Fruit fly (Drosophila melanogaster) whole organism, embryonic: ENCODE data around the gene CG44037.
A peak's percentile ranks its signal among the peaks of the same experiment; 100 is the strongest.

Experiments
- Atf3 ChIP-seq: fragments of 200-800 bp; sonication (Bioruptor generic); optimal IDR thresholded peaks from 3 replicates; lab custom pipeline; 2016; ENCODE audit warnings: missing biosample characterization, missing genetic modification characterization
- CG10462 ChIP-seq: fragments of 200-800 bp; sonication (Bioruptor generic); optimal IDR thresholded peaks from 2 replicates; lab custom pipeline; 2016; ENCODE audit warnings: missing biosample characterization, missing genetic modification characterization
- CG10543 ChIP-seq: fragments of 200-800 bp; sonication (Bioruptor generic); optimal IDR thresholded peaks from 3 replicates; lab custom pipeline; 2017; ENCODE audit warnings: missing biosample characterization, mild to moderate bottlenecking, missing genetic modification characterization, moderate library complexity
- CG10959 ChIP-seq: fragments of 200-800 bp; sonication (Bioruptor generic); IDR thresholded peaks from 2 replicates; pipeline ENCODE4 v1.3.6; 2022; ENCODE audit warnings: missing biosample characterization, missing genetic modification characterization
- CG10979 ChIP-seq: fragments of 200-800 bp; sonication (Bioruptor generic); optimal IDR thresholded peaks from 2 replicates; lab custom pipeline; 2018; ENCODE audit warnings: missing biosample characterization, mild to moderate bottlenecking, missing genetic modification characterization, moderate library complexity
- CG11398 ChIP-seq: fragments of 200-800 bp; sonication (Bioruptor generic); optimal IDR thresholded peaks from 2 replicates; lab custom pipeline; 2016; ENCODE audit warnings: missing biosample characterization, missing genetic modification characterization
- CG11504 ChIP-seq: fragments of 200-800 bp; sonication (Bioruptor generic); optimal IDR thresholded peaks from 3 replicates; lab custom pipeline; 2019; ENCODE audit warnings: missing biosample characterization, mild to moderate bottlenecking, missing genetic modification characterization, moderate library complexity
- CG12391 ChIP-seq: fragments of 200-800 bp; sonication (Bioruptor generic); optimal IDR thresholded peaks from 3 replicates; lab custom pipeline; 2018; ENCODE audit warnings: missing biosample characterization, mild to moderate bottlenecking, missing genetic modification characterization, moderate library complexity
- CG13296 ChIP-seq: fragments of 200-800 bp; sonication (Bioruptor generic); optimal IDR thresholded peaks from 3 replicates; lab custom pipeline; 2018; ENCODE audit warnings: missing biosample characterization, mild to moderate bottlenecking, missing genetic modification characterization
- CG1529 ChIP-seq: fragments of 200-800 bp; sonication (Bioruptor generic); optimal IDR thresholded peaks from 3 replicates; lab custom pipeline; 2018; ENCODE audit warnings: missing biosample characterization, missing genetic modification characterization
- CG15601 ChIP-seq: fragments of 200-800 bp; sonication (Bioruptor generic); optimal IDR thresholded peaks from 3 replicates; lab custom pipeline; 2019; ENCODE audit warnings: missing biosample characterization, mild to moderate bottlenecking, missing genetic modification characterization, moderate library complexity
- CG15696 ChIP-seq: fragments of 200-800 bp; sonication (Bioruptor generic); optimal IDR thresholded peaks from 2 replicates; lab custom pipeline; 2019; ENCODE audit warnings: missing biosample characterization, mild to moderate bottlenecking, missing genetic modification characterization, moderate library complexity
- CG16779 ChIP-seq: fragments of 200-800 bp; sonication (Bioruptor generic); IDR thresholded peaks from 2 replicates; pipeline ENCODE4 v1.3.6; 2022; ENCODE audit warnings: missing biosample characterization, missing genetic modification characterization
- CG16813 ChIP-seq: fragments of 200-800 bp; sonication (Bioruptor generic); IDR thresholded peaks from 3 replicates; pipeline ENCODE4 v1.3.6; 2022; ENCODE audit warnings: missing biosample characterization, missing genetic modification characterization; ENCODE audit not compliant: partially characterized antibody
- CG16863 ChIP-seq: fragments of 200-800 bp; sonication (Bioruptor generic); optimal IDR thresholded peaks from 3 replicates; lab custom pipeline; 2016; ENCODE audit warnings: missing biosample characterization, missing genetic modification characterization
- CG17359 ChIP-seq: fragments of 200-800 bp; sonication (Bioruptor generic); optimal IDR thresholded peaks from 3 replicates; lab custom pipeline; 2018; ENCODE audit warnings: missing biosample characterization, mild to moderate bottlenecking, missing genetic modification characterization, moderate library complexity
- CG18011 ChIP-seq: fragments of 200-800 bp; sonication (Bioruptor generic); optimal IDR thresholded peaks from 2 replicates; lab custom pipeline; 2017; ENCODE audit warnings: missing biosample characterization, missing genetic modification characterization, mild to moderate bottlenecking, moderate library complexity, missing genotype
- CG2678 ChIP-seq: fragments of 200-800 bp; sonication (Bioruptor generic); optimal IDR thresholded peaks from 3 replicates; lab custom pipeline; 2019; ENCODE audit warnings: missing biosample characterization, mild to moderate bottlenecking, missing genetic modification characterization, moderate library complexity
- CG30020 ChIP-seq: fragments of 200-800 bp; optimal IDR thresholded peaks from 2 replicates; lab custom pipeline; 2019; ENCODE audit warnings: missing biosample characterization, mild to moderate bottlenecking, missing genetic modification characterization, moderate library complexity
- CG34376 ChIP-seq: fragments of 200-800 bp; sonication (Bioruptor generic); optimal IDR thresholded peaks from 2 replicates; lab custom pipeline; 2018; ENCODE audit warnings: missing biosample characterization, mild to moderate bottlenecking, missing genetic modification characterization
- CG8944 ChIP-seq: fragments of 200-800 bp; sonication (Bioruptor generic); optimal IDR thresholded peaks from 3 replicates; lab custom pipeline; 2016; ENCODE audit warnings: missing biosample characterization, missing genetic modification characterization
- CG9797 ChIP-seq: fragments of 200-800 bp; sonication (Bioruptor generic); optimal IDR thresholded peaks from 3 replicates; lab custom pipeline; 2018; ENCODE audit warnings: missing biosample characterization, mild to moderate bottlenecking, missing genetic modification characterization
- E2f1 ChIP-seq: fragments of 200-800 bp; sonication (Bioruptor generic); IDR thresholded peaks from 2 replicates; pipeline ENCODE4 v1.3.6; 2022; ENCODE audit warnings: missing biosample characterization, missing genetic modification characterization
- Ets97D ChIP-seq: fragments of 200-800 bp; sonication (Bioruptor generic); optimal IDR thresholded peaks from 3 replicates; lab custom pipeline; 2016; ENCODE audit warnings: missing biosample characterization, missing genetic modification characterization
- Fer1 ChIP-seq: fragments of 200-800 bp; sonication (Bioruptor generic); optimal IDR thresholded peaks from 2 replicates; lab custom pipeline; 2017; ENCODE audit warnings: missing biosample characterization, mild to moderate bottlenecking, missing genetic modification characterization
- HLH4C ChIP-seq: fragments of 200-800 bp; sonication (Bioruptor generic); IDR thresholded peaks from 3 replicates; pipeline ENCODE4 v1.3.6; 2022; ENCODE audit warnings: missing biosample characterization, missing genetic modification characterization; ENCODE audit not compliant: partially characterized antibody
- HmgZ ChIP-seq: fragments of 200-800 bp; sonication (Bioruptor generic); optimal IDR thresholded peaks from 2 replicates; lab custom pipeline; 2018; ENCODE audit warnings: missing biosample characterization, mild to moderate bottlenecking, missing genetic modification characterization
- Hsf ChIP-seq: fragments of 200-800 bp; sonication (Bioruptor generic); optimal IDR thresholded peaks from 3 replicates; lab custom pipeline; 2016; ENCODE audit warnings: missing biosample characterization, missing genetic modification characterization
- NC2β ChIP-seq: fragments of 200-800 bp; sonication (Bioruptor generic); optimal IDR thresholded peaks from 2 replicates; lab custom pipeline; 2016; ENCODE audit warnings: missing biosample characterization, missing genetic modification characterization
- Optix ChIP-seq: fragments of 200-800 bp; sonication (Bioruptor generic); IDR thresholded peaks from 3 replicates; pipeline ENCODE4 v1.3.6; 2022; ENCODE audit warnings: missing biosample characterization, missing genetic modification characterization
- Sin3A ChIP-seq: fragments of >200 bp; optimal IDR thresholded peaks from 2 replicates; lab custom pipeline; 2018
- chinmo ChIP-seq: fragments of 200-800 bp; sonication (Bioruptor generic); IDR thresholded peaks from 4 replicates; pipeline ENCODE4 v1.3.6; 2022; ENCODE audit warnings: missing biosample characterization, missing genetic modification characterization; ENCODE audit not compliant: partially characterized antibody
- danr ChIP-seq: fragments of 200-800 bp; sonication (Bioruptor generic); IDR thresholded peaks from 2 replicates; pipeline ENCODE4 v1.3.6; 2022; ENCODE audit warnings: missing biosample characterization, missing genetic modification characterization
- dmrt11E ChIP-seq: fragments of 200-800 bp; sonication (Bioruptor generic); optimal IDR thresholded peaks from 3 replicates; lab custom pipeline; 2018; ENCODE audit warnings: missing biosample characterization, mild to moderate bottlenecking, missing genetic modification characterization, moderate library complexity
- dpn ChIP-seq, 2 experiments: fragments of 200-800 bp; sonication (Bioruptor generic); optimal IDR thresholded peaks; 3 replicates each; lab custom pipeline; 2016; ENCODE audit warnings: missing biosample characterization in 2 of 2, missing genetic modification characterization in 2 of 2
- fd3F ChIP-seq: fragments of 200-800 bp; sonication (Bioruptor generic); optimal IDR thresholded peaks from 2 replicates; lab custom pipeline; 2018; ENCODE audit warnings: missing biosample characterization, mild to moderate bottlenecking, missing genetic modification characterization, moderate library complexity
- grn ChIP-seq: fragments of 200-800 bp; sonication (Bioruptor generic); optimal IDR thresholded peaks from 3 replicates; lab custom pipeline; 2017; ENCODE audit warnings: missing biosample characterization, missing genetic modification characterization
- gt ChIP-seq: fragments of 200-800 bp; sonication (Bioruptor generic); IDR thresholded peaks from 2 replicates; pipeline ENCODE4 v1.3.6; 2022; ENCODE audit warnings: missing biosample characterization, missing genetic modification characterization
- ham ChIP-seq: fragments of 200-800 bp; sonication (Bioruptor generic); IDR thresholded peaks from 2 replicates; pipeline ENCODE4 v1.3.6; 2022; ENCODE audit warnings: missing biosample characterization, missing genetic modification characterization
- her ChIP-seq: fragments of 200-800 bp; sonication (Bioruptor generic); optimal IDR thresholded peaks from 2 replicates; lab custom pipeline; 2016; ENCODE audit warnings: missing biosample characterization, missing genetic modification characterization
- insv ChIP-seq, 2 experiments: fragments of 200-800 bp; sonication (Bioruptor generic); optimal IDR thresholded peaks; 3 replicates each; lab custom pipeline; 2016 to 2018; ENCODE audit warnings: missing biosample characterization in 2 of 2, missing genetic modification characterization in 2 of 2
- inv ChIP-seq: fragments of 200-800 bp; sonication (Bioruptor generic); IDR thresholded peaks from 2 replicates; pipeline ENCODE4 v1.3.6; 2022; ENCODE audit warnings: missing biosample characterization, missing genetic modification characterization; ENCODE audit not compliant: partially characterized antibody
- jumu ChIP-seq: fragments of 200-800 bp; sonication (Bioruptor generic); optimal IDR thresholded peaks from 3 replicates; lab custom pipeline; 2016; ENCODE audit warnings: missing biosample characterization, missing genetic modification characterization
- klu ChIP-seq: fragments of 200-800 bp; sonication (Bioruptor generic); IDR thresholded peaks from 2 replicates; pipeline ENCODE4 v1.3.6; 2022; ENCODE audit warnings: missing biosample characterization, missing genetic modification characterization
- kni ChIP-seq: fragments of 200-800 bp; sonication (Bioruptor generic); optimal IDR thresholded peaks from 3 replicates; lab custom pipeline; 2017; ENCODE audit warnings: mild to moderate bottlenecking, missing biosample characterization, missing genetic modification reagents, missing genetic modification characterization
- prd ChIP-seq, 3 experiments: fragments of >200 bp in 2 of 3; fragments of 200-800 bp in 1 of 3; sonication (Bioruptor generic) in 1 of 3; optimal IDR thresholded peaks in 2 of 3; IDR thresholded peaks in 1 of 3; 2 replicates in 2 of 3; 3 replicates in 1 of 3; pipeline versions ENCODE4 v1.3.6 to Lab custom; 2017 to 2022; ENCODE audit warnings: missing biosample characterization in 1 of 3, missing genetic modification characterization in 1 of 3
- sens ChIP-seq: fragments of 200-800 bp; sonication (Bioruptor generic); peaks from one replicate; lab custom pipeline; 2016; ENCODE audit warnings: missing biosample characterization, missing genetic modification characterization
- toy ChIP-seq: fragments of 200-800 bp; sonication (Bioruptor generic); IDR thresholded peaks from 2 replicates; pipeline ENCODE4 v1.3.6; 2022; ENCODE audit warnings: missing biosample characterization, missing genetic modification characterization
- trh ChIP-seq: fragments of 200-800 bp; sonication (Bioruptor generic); optimal IDR thresholded peaks from 2 replicates; lab custom pipeline; 2016; ENCODE audit warnings: missing biosample characterization, missing genetic modification characterization
- unc-4 ChIP-seq: fragments of 200-800 bp; sonication (Bioruptor generic); IDR thresholded peaks from 2 replicates; pipeline ENCODE4 v1.3.6; 2022; ENCODE audit warnings: missing biosample characterization, missing genetic modification characterization; ENCODE audit not compliant: partially characterized antibody

The CG44037 gene

DNA sequence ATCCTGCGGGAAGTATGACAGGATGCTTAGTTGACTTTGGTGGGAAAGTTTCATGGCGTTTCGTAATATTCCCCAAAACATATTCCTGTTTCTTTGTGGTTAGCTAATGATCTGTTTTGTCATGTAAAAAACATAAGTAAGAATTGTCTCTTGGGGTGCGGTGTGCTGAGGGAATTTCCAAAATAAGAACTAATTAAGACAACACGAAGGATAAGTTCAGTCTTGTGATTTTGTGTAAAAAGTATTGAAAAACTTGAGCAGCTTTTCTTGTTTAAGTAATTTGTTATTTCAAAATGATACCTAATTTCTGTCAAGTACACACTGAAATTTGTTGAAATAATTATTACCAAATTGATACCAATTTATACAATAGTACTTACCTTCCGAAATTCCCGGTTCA lies 4.7 kb upstream of the CG44037 start, which contains the start of gene CG3942:
CG3942 (plus strand) TSS at position 301 of the 400 bp plus-strand sequence.
- TF ChIP-seq CG16813 (GFP tag; lab: Robert Waterston, UW) (no peak), NC2β (no peak), Fer1 (no peak), Hsf (GFP tag; lab: Kevin White, UChicago) (no peak), toy (no peak), gt (GFP tag; lab: Robert Waterston, UW) (no peak), CG15601 (no peak), HmgZ (tag; lab: Kevin White, UChicago) (no peak), CG18011 (GFP tag; lab: Kevin White, UChicago) (no peak), E2f1 (GFP tag; lab: Robert Waterston, UW) (no peak)

DNA sequence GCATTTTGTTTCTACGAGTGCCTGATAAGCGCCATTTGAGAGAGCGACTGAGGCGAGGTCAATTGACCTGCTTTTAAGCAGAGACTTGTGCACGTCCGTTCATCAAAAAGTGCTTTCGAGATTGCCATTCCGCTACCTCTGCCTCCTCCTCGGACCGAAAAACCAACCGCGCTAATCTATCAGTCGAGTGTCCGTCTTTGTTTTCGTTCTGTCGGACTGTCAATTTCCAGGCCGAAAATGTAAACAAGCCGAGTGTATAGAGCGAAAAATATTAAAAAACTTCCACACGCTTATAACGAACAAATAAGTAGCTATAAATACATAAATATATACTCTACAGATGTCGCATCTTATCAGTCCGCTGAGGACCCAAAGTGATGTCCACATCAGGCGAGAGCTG lies 476 bp downstream of the CG44037 start:
- TF ChIP-seq dmrt11E (tag; lab: Kevin White, UChicago) (no peak), CG34376 (GFP tag; lab: Kevin White, UChicago) (peak; percentile 84), grn (no peak), insv (GFP tag; optimal IDR thresholded peaks at IDR 0.05; lab: Kevin White, UChicago) (no peak), danr (GFP tag; lab: Robert Waterston, UW) (no peak), CG11398 (GFP tag; lab: Kevin White, UChicago) (no peak), CG17359 (tag; lab: Kevin White, UChicago) (no peak), CG15696 (no peak), Sin3A (lab: Kevin White, UChicago) (no peak), CG16863 (GFP tag; lab: Kevin White, UChicago) (no peak), CG11504 (tag; lab: Kevin White, UChicago) (no peak), trh (GFP tag; lab: Kevin White, UChicago) (no peak), CG16779 (no peak), CG12391 (no peak), ham (GFP tag; lab: Robert Waterston, UW) (no peak), prd (optimal IDR thresholded peaks at IDR 0.05; lab: Kevin White, UChicago) (no peak), prd (GFP tag; IDR thresholded peaks at IDR 0.05; lab: Robert Waterston, UW) (no peak), Atf3 (GFP tag; lab: Kevin White, UChicago) (no peak), CG8944 (GFP tag; lab: Kevin White, UChicago) (no peak), CG10959 (no peak), CG2678 (no peak), jumu (no peak), Optix (GFP tag; lab: Robert Waterston, UW) (no peak), CG30020 (tag; lab: Kevin White, UChicago) (no peak), CG10543 (GFP tag; lab: Kevin White, UChicago) (peak; percentile 72), sens (GFP tag; lab: Kevin White, UChicago) (peak; percentile 39), kni (GFP tag; lab: Kevin White, UChicago) (no peak), unc-4 (GFP tag; lab: Robert Waterston, UW) (no peak), her (GFP tag; lab: Kevin White, UChicago) (no peak), CG10462 (GFP tag; lab: Kevin White, UChicago) (no peak), klu (no peak), chinmo (GFP tag; lab: Robert Waterston, UW) (peak; percentile 61; the same call in 1 of the 4 replicates), dpn (GFP tag; optimal IDR thresholded peaks at IDR 0.05; lab: Kevin White, UChicago) (no peak), HLH4C (no peak), CG13296 (GFP tag; lab: Kevin White, UChicago) (no peak), inv (GFP tag; lab: Robert Waterston, UW) (no peak), Ets97D (no peak), CG10979 (no peak), CG1529 (GFP tag; lab: Kevin White, UChicago) (no peak), fd3F (GFP tag; lab: Kevin White, UChicago) (no peak), CG9797 (no peak)
